Worm (Caenorhabditis elegans) whole organism, young adult: Measurements from ENCODE around the gene T10D4.6.

Source experiments
- C06A6.2 ChIP-seq: fragments of 200-800 bp; sonication (Bioruptor generic); conservative IDR thresholded peaks from 2 replicates; pipeline ENCODE4 v1.3.6; 2022; ENCODE audit warnings: missing genetic modification characterization, missing compliant biosample characterization
- sdz-38 ChIP-seq: sonication (generic microtip); optimal IDR thresholded peaks from 2 replicates; lab custom pipeline; 2016; ENCODE audit warnings: missing genotype, missing genetic modification characterization, missing compliant biosample characterization

DNA sequence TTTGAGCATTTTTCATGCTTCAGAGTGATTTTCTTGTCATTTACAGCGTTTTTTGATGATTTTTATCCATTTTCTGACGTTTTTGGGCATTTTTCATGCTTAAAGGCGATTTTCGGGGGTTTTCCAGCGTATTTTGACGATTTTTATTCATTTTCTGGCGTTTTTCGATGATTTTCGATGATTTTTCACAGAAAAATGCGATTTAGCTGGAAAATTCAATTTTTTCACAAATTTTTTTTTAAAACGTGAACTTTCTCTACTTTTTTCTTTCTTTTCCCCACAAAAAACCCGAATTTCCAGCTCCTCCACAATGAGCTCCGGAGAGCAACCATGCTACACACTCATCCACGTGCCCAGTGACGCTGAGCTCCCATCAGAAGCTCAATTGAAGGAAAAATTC is 40.6 kb upstream of the T10D4.6 start, which contains the start of gene copb-1:
- TF ChIP-seq sdz-38 (tag; lab: Kevin White, UChicago): no peak
- TF ChIP-seq C06A6.2: no peak
